Fruit fly (Drosophila melanogaster): ENCODE data around the gene CG7083.

- TF ChIP-seq CG12768 (GFP tag; optimal IDR thresholded peaks at IDR 0.05) (no peak), Mnt (GFP tag; optimal IDR thresholded peaks at IDR 0.05) (no peak), Hr96 (GFP tag; optimal IDR thresholded peaks at IDR 0.05) (no peak), bab1 (GFP tag; optimal IDR thresholded peaks at IDR 0.05) (no peak), CG5204 (GFP tag; optimal IDR thresholded peaks at IDR 0.05) (no peak), Crg-1 (GFP tag; optimal IDR thresholded peaks at IDR 0.05) (no peak)
These were observed 28.9 kb downstream of the CG7083 start for dm6 chr3L:8369456-8369855.

Measured in whole organism, adult.